Fruit fly (Drosophila melanogaster) Kc167 (cell line): ENCODE measurements around the gene CenG1A.

Source experiments
- Myc ChIP-seq: fragments of >200 bp; optimal IDR thresholded peaks from 2 replicates; lab custom pipeline; 2017; ENCODE audit warnings: missing external identifiers
- h ChIP-seq: fragments of >200 bp; optimal IDR thresholded peaks from 3 replicates; lab custom pipeline; 2018; ENCODE audit warnings: missing external identifiers
- psq ChIP-seq: fragments of >200 bp; optimal IDR thresholded peaks from 2 replicates; lab custom pipeline; 2017; ENCODE audit warnings: missing external identifiers

DNA sequence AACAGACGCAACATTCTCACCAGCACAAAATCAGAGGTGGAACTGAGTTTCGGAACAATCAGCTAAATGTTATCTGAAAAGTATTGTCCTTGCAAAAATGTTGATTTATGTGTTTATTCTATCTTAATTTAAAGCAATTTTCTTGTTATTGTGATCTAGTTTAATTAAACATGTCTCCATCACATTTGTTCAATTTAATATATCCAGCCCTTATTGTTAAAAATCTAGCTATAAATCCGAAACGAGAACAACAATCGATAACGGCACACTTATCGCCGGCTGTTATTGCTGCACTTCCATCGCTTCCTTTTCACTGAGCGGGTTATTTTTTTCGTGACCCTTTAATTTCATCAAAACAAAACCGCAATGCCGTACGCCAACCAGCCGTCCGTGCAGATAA lies 2.3 kb upstream of the CenG1A start, which contains the start of the genes GatC, PolG2 and Polr2C:
- TF ChIP-seq psq (lab: Kevin White, UChicago) (no peak), h (lab: Kevin White, UChicago) (no peak), Myc (lab: Kevin White, UChicago) (no peak)
